4 fruit fly cellular contexts compared by ENCODE assay signal in genomic region chr3R:30827544-30827943, dm6.
A peak's percentile ranks its signal among the peaks of the same experiment; 100 is the strongest.
TF ChIP-seq lines count a peak whose summit lies in the region.

Gene CG15544, plus strand, starts transcription at chr3R:30827819.

- no peak for TF ChIP-seq CTCF in whole organism, embryonic (GFP tag; optimal IDR thresholded peaks at IDR 0.05; lab: Kevin White, UChicago)

TF ChIP-seq in whole organism, embryonic, 481 proteins besides CTCF, POLR2A, EP300 and RAD21 (continues in another document):
- peak; percentile 21 for TF ChIP-seq Jarid2 (GFP tag; optimal IDR thresholded peaks at IDR 0.05; lab: Kevin White, UChicago)
- TF ChIP-seq Ravus (GFP tag; IDR thresholded peaks at IDR 0.05; lab: Robert Waterston, UW) = no peak
- no peak for TF ChIP-seq unpg (GFP tag; optimal IDR thresholded peaks at IDR 0.05; lab: Kevin White, UChicago)
- no peak for TF ChIP-seq ems (GFP tag; optimal IDR thresholded peaks at IDR 0.05; lab: Kevin White, UChicago)
- TF ChIP-seq CG11247 (GFP tag; IDR thresholded peaks at IDR 0.05; lab: Robert Waterston, UW) = no peak
- no peak for TF ChIP-seq ara (GFP tag; IDR thresholded peaks at IDR 0.05; lab: Robert Waterston, UW)
- 0 out of 2 replicates have a peak, but pooled peaks have one; percentile 14 for TF ChIP-seq CG6272 (GFP tag; IDR thresholded peaks at IDR 0.05; lab: Robert Waterston, UW)
- no peak for TF ChIP-seq az2 (GFP tag; optimal IDR thresholded peaks at IDR 0.05; lab: Kevin White, UChicago)
- TF ChIP-seq ftz-f1 (GFP tag; optimal IDR thresholded peaks at IDR 0.05; lab: Kevin White, UChicago) = no peak
- 0 out of 3 replicates have a peak, but pooled peaks have one; percentile 8 for TF ChIP-seq CG6791 (GFP tag; IDR thresholded peaks at IDR 0.05; lab: Robert Waterston, UW; ENCODE audit: partially characterized antibody)
- TF ChIP-seq tna (GFP tag; IDR thresholded peaks at IDR 0.05; lab: Robert Waterston, UW; ENCODE audit: partially characterized antibody) = no peak
- TF ChIP-seq CG2199 (GFP tag; IDR thresholded peaks at IDR 0.05; lab: Robert Waterston, UW) = no peak
- TF ChIP-seq Gug (GFP tag; IDR thresholded peaks at IDR 0.05; lab: Robert Waterston, UW) = no peak
- TF ChIP-seq Myb (GFP tag; optimal IDR thresholded peaks at IDR 0.05; lab: Kevin White, UChicago) = no peak
- TF ChIP-seq CG32767 (GFP tag; IDR thresholded peaks at IDR 0.05; lab: Robert Waterston, UW) = no peak
- TF ChIP-seq Bgb (GFP tag; IDR thresholded peaks at IDR 0.05; lab: Robert Waterston, UW; ENCODE audit: partially characterized antibody) = 0 out of 2 replicates have a peak, but pooled peaks have one; percentile 14
- TF ChIP-seq bowl (GFP tag; IDR thresholded peaks at IDR 0.05; lab: Robert Waterston, UW) = no peak
- TF ChIP-seq MTF-1 (GFP tag; optimal IDR thresholded peaks at IDR 0.05; lab: Kevin White, UChicago; ENCODE audit: borderline replicate concordance) = no peak
- TF ChIP-seq CG13123 (GFP tag; optimal IDR thresholded peaks at IDR 0.05; lab: Kevin White, UChicago) = no peak
- TF ChIP-seq jing (GFP tag; optimal IDR thresholded peaks at IDR 0.05; lab: Kevin White, UChicago) = no peak
- TF ChIP-seq pho (GFP tag; optimal IDR thresholded peaks at IDR 0.05; lab: Kevin White, UChicago) = no peak

TF ChIP-seq in whole organism, prepupa, 60 proteins besides CTCF, POLR2A, EP300 and RAD21:
- peak; percentile 39; the same call in 2 of the 3 replicates for TF ChIP-seq CG6163 (GFP tag; IDR thresholded peaks at IDR 0.05; lab: Robert Waterston, UW)
- TF ChIP-seq CG3919 (GFP tag; optimal IDR thresholded peaks at IDR 0.05; lab: Kevin White, UChicago) = peak; percentile 5
- peak; percentile 31 for TF ChIP-seq Blimp-1 (GFP tag; optimal IDR thresholded peaks at IDR 0.05; lab: Kevin White, UChicago)
- peak; percentile 49 for TF ChIP-seq CG6854 (GFP tag; optimal IDR thresholded peaks at IDR 0.05; lab: Kevin White, UChicago)
- peak; percentile 64 for TF ChIP-seq Eip78C (GFP tag; lab: Kevin White, UChicago)
- no peak for TF ChIP-seq CG8319 (GFP tag; optimal IDR thresholded peaks at IDR 0.05; lab: Kevin White, UChicago)
- TF ChIP-seq CG16779 (tag; optimal IDR thresholded peaks at IDR 0.05; lab: Kevin White, UChicago) = no peak
- peak; percentile 21; the same call in 1 of the 2 replicates for TF ChIP-seq CG15336 (GFP tag; IDR thresholded peaks at IDR 0.05; lab: Robert Waterston, UW)

TF ChIP-seq in whole organism, pupa, 21 proteins besides CTCF, POLR2A, EP300 and RAD21:
- TF ChIP-seq gl (tag; optimal IDR thresholded peaks at IDR 0.05; lab: Kevin White, UChicago) = no peak
- TF ChIP-seq CG4496 (GFP tag; IDR thresholded peaks at IDR 0.05; lab: Robert Waterston, UW) = peak; percentile 62; the same call in 2 of the 3 replicates
- TF ChIP-seq Ets98B (GFP tag; IDR thresholded peaks at IDR 0.05; lab: Robert Waterston, UW) = peak; percentile 19; the same call in 1 of the 2 replicates

TF ChIP-seq in whole organism, wandering third instar larva, 38 proteins besides CTCF, POLR2A, EP300 and RAD21:
- TF ChIP-seq Hnf4 (GFP tag; optimal IDR thresholded peaks at IDR 0.05; lab: Kevin White, UChicago) (no peak), Sp1 (GFP tag; optimal IDR thresholded peaks at IDR 0.05; lab: Kevin White, UChicago) (no peak), Dif (GFP tag; optimal IDR thresholded peaks at IDR 0.05; lab: Kevin White, UChicago; ENCODE audit: partially characterized antibody) (peak; percentile 5), dl (GFP tag; optimal IDR thresholded peaks at IDR 0.05; lab: Kevin White, UChicago; ENCODE audit: insufficient read depth in 1 of 2, partially characterized antibody in 2 of 2) (peak in 1 of 2 experiments; percentile 49), Vsx2 (GFP tag; optimal IDR thresholded peaks at IDR 0.05; lab: Kevin White, UChicago; ENCODE audit: partially characterized antibody) (peak; percentile 74), psq (GFP tag; optimal IDR thresholded peaks at IDR 0.05; lab: Kevin White, UChicago) (peak; percentile 3)

Comparison
In these comparisons a context has a peak if more than half of its experiments do, and no peak if none do; other contexts are left out.
1. Of the 7 proteins assayed by ChIP-seq in both whole organism, embryonic and whole organism, prepupa: peak only in whole organism, embryonic: none; only in whole organism, prepupa: Blimp-1 and CG6854; in both: none; in neither: 5.